Worm (Caenorhabditis elegans) whole organism, young adult: ENCODE data around the gene Y48C3A.14.

Experiments used
- B0035.1 ChIP-seq: sonication (generic microtip); optimal IDR thresholded peaks from 2 replicates; lab custom pipeline; 2016; ENCODE audit warnings: missing genetic modification characterization, mild to moderate bottlenecking, missing compliant biosample characterization, missing genotype, missing genetic modification reagents
- C17E4.6 ChIP-seq: fragments of 200-800 bp; sonication (Bioruptor generic); IDR thresholded peaks from 2 replicates; pipeline ENCODE4 v1.3.6; 2022; ENCODE audit warnings: missing genetic modification reagents, missing genetic modification characterization, missing compliant biosample characterization
- D2030.7 ChIP-seq: fragments of 200-800 bp; sonication (Bioruptor generic); IDR thresholded peaks from 2 replicates; pipeline ENCODE4 v1.3.6; 2022; ENCODE audit warnings: missing genetic modification reagents, missing genetic modification characterization, missing compliant biosample characterization
- F10E7.11 ChIP-seq: sonication (generic microtip); optimal IDR thresholded peaks from 2 replicates; lab custom pipeline; 2017; ENCODE audit warnings: mild to moderate bottlenecking, missing genetic modification characterization, moderate library complexity, missing compliant biosample characterization
- F33H1.4 ChIP-seq: fragments of 200-800 bp; sonication (Bioruptor generic); IDR thresholded peaks from 2 replicates; pipeline ENCODE4 v1.3.6; 2022; ENCODE audit warnings: missing genetic modification reagents, missing genetic modification characterization, missing compliant biosample characterization
- K11D2.4 ChIP-seq: fragments of 200-800 bp; sonication (Bioruptor generic); IDR thresholded peaks from 2 replicates; pipeline ENCODE4 v1.3.6; 2022; ENCODE audit warnings: missing genetic modification reagents, missing genetic modification characterization, missing compliant biosample characterization
- K12H6.12 ChIP-seq: fragments of 200-800 bp; sonication (Bioruptor generic); optimal IDR thresholded peaks from 2 replicates; lab custom pipeline; 2018; ENCODE audit warnings: mild to moderate bottlenecking, missing genetic modification characterization, missing compliant biosample characterization
- akir-1 ChIP-seq: fragments of 200-800 bp; sonication (Bioruptor generic); optimal IDR thresholded peaks from 2 replicates; lab custom pipeline; 2018; ENCODE audit warnings: mild to moderate bottlenecking, missing genetic modification characterization, moderate library complexity, missing compliant biosample characterization
- aptf-2 ChIP-seq: fragments of 200-800 bp; sonication (Bioruptor generic); conservative IDR thresholded peaks from 2 replicates; pipeline ENCODE4 v1.3.6; 2022; ENCODE audit warnings: missing genetic modification reagents, missing genetic modification characterization, missing compliant biosample characterization
- attf-3 ChIP-seq: fragments of 200-800 bp; sonication (Bioruptor generic); conservative IDR thresholded peaks from 2 replicates; pipeline ENCODE4 v1.3.6; 2022; ENCODE audit warnings: missing genetic modification reagents, missing genetic modification characterization, missing compliant biosample characterization
- ccch-3 ChIP-seq: fragments of 200-800 bp; sonication (Bioruptor generic); optimal IDR thresholded peaks from 2 replicates; lab custom pipeline; 2018; ENCODE audit warnings: mild to moderate bottlenecking, missing genetic modification characterization, missing compliant biosample characterization
- cebp-1 ChIP-seq, 2 experiments: fragments of 200-800 bp in 1 of 2; sonication (Bioruptor generic) in 1 of 2; sonication (generic microtip) in 1 of 2; IDR thresholded peaks in 1 of 2; optimal IDR thresholded peaks in 1 of 2; 2 replicates each; pipeline versions ENCODE4 v1.3.6 to Lab custom; 2017 to 2022; ENCODE audit warnings: missing compliant biosample characterization in 2 of 2, missing genetic modification characterization in 2 of 2, mild to moderate bottlenecking in 1 of 2, missing genetic modification reagents in 1 of 2, moderate library complexity in 1 of 2
- cebp-2 ChIP-seq: fragments of 200-800 bp; sonication (Bioruptor generic); IDR thresholded peaks from 2 replicates; pipeline ENCODE4 v1.3.6; 2022; ENCODE audit warnings: missing genetic modification characterization, missing compliant biosample characterization
- ceh-58 ChIP-seq: fragments of 200-800 bp; sonication (Bioruptor generic); IDR thresholded peaks from 2 replicates; pipeline ENCODE4 v1.3.6; 2022; ENCODE audit warnings: missing genetic modification characterization, missing compliant biosample characterization
- ceh-91 ChIP-seq: fragments of 200-800 bp; sonication (Bioruptor generic); IDR thresholded peaks from 2 replicates; pipeline ENCODE4 v1.3.6; 2022; ENCODE audit warnings: missing genetic modification reagents, missing genetic modification characterization, missing compliant biosample characterization
- dox-1 ChIP-seq: fragments of 200-800 bp; sonication (Bioruptor generic); IDR thresholded peaks from 2 replicates; pipeline ENCODE4 v1.3.6; 2022; ENCODE audit warnings: missing genetic modification reagents, missing genetic modification characterization, missing compliant biosample characterization
- egl-18 ChIP-seq: fragments of 200-800 bp; sonication (Bioruptor generic); IDR thresholded peaks from 2 replicates; pipeline ENCODE4 v1.3.6; 2022; ENCODE audit warnings: missing genetic modification reagents, missing genetic modification characterization, missing compliant biosample characterization
- ekl-4 ChIP-seq: fragments of 200-800 bp; sonication (Bioruptor generic); IDR thresholded peaks from 2 replicates; pipeline ENCODE4 v1.3.6; 2022; ENCODE audit warnings: missing genetic modification reagents, missing genetic modification characterization, missing compliant biosample characterization
- fkh-3 ChIP-seq: sonication (generic microtip); optimal IDR thresholded peaks from 2 replicates; lab custom pipeline; 2016; ENCODE audit warnings: mild to moderate bottlenecking, missing genetic modification characterization, missing compliant biosample characterization
- hrde-1 ChIP-seq: sonication (generic microtip); optimal IDR thresholded peaks from 2 replicates; lab custom pipeline; 2016; ENCODE audit warnings: missing genetic modification characterization, mild to moderate bottlenecking, missing compliant biosample characterization, moderate library complexity, missing genotype, missing genetic modification reagents, borderline replicate concordance
- hsf-1 ChIP-seq: fragments of 200-800 bp; sonication (Bioruptor generic); IDR thresholded peaks from 2 replicates; pipeline ENCODE4 v1.3.6; 2022; ENCODE audit warnings: missing genetic modification reagents, missing genetic modification characterization, missing compliant biosample characterization
- let-607 ChIP-seq, 2 experiments: fragments of 200-800 bp in 1 of 2; sonication (Bioruptor generic) in 1 of 2; sonication (generic microtip) in 1 of 2; optimal IDR thresholded peaks; 2 replicates each; lab custom pipeline; 2016 to 2018; ENCODE audit warnings: mild to moderate bottlenecking in 2 of 2, missing compliant biosample characterization in 2 of 2, missing genetic modification characterization in 2 of 2, moderate library complexity in 2 of 2, missing genotype in 1 of 2
- lsl-1 ChIP-seq: fragments of 200-800 bp; sonication (Bioruptor generic); optimal IDR thresholded peaks from 2 replicates; lab custom pipeline; 2018; ENCODE audit warnings: mild to moderate bottlenecking, missing genetic modification characterization, moderate library complexity, missing compliant biosample characterization
- mxl-1 ChIP-seq: sonication (generic microtip); optimal IDR thresholded peaks from 2 replicates; lab custom pipeline; 2016; ENCODE audit warnings: missing genetic modification characterization, missing compliant biosample characterization
- nfya-2 ChIP-seq: fragments of 200-800 bp; sonication (Bioruptor generic); IDR thresholded peaks from 2 replicates; pipeline ENCODE4 v1.3.6; 2022; ENCODE audit warnings: missing genetic modification reagents, missing genetic modification characterization, missing compliant biosample characterization
- nfyb-1 ChIP-seq: fragments of 200-800 bp; sonication (Bioruptor generic); IDR thresholded peaks from 2 replicates; pipeline ENCODE4 v1.3.6; 2022; ENCODE audit warnings: missing genetic modification reagents, missing genetic modification characterization, missing compliant biosample characterization
- nhr-120 ChIP-seq: fragments of 200-800 bp; sonication (Bioruptor generic); IDR thresholded peaks from 2 replicates; pipeline ENCODE4 v1.3.6; 2022; ENCODE audit warnings: missing genetic modification characterization, missing compliant biosample characterization
- nhr-90 ChIP-seq: sonication (generic microtip); optimal IDR thresholded peaks from 2 replicates; lab custom pipeline; 2016; ENCODE audit warnings: missing genotype, mild to moderate bottlenecking, missing genetic modification characterization, missing compliant biosample characterization
- rcor-1 ChIP-seq: fragments of 200-800 bp; sonication (Bioruptor generic); IDR thresholded peaks from 2 replicates; pipeline ENCODE4 v1.3.6; 2022; ENCODE audit warnings: missing genetic modification reagents, missing genetic modification characterization, missing compliant biosample characterization
- sea-2 ChIP-seq: fragments of 200-800 bp; sonication (Bioruptor generic); IDR thresholded peaks from 2 replicates; pipeline ENCODE4 v1.3.6; 2022; ENCODE audit warnings: missing genetic modification characterization, missing compliant biosample characterization
- snpc-1.3 ChIP-seq: sonication (generic microtip); optimal IDR thresholded peaks from 2 replicates; lab custom pipeline; 2017; ENCODE audit warnings: missing genetic modification characterization, mild to moderate bottlenecking, missing compliant biosample characterization, antibody characterized with exemption, moderate library complexity, missing genotype, missing genetic modification reagents; ENCODE audit not compliant: insufficient read depth
- tbx-9 ChIP-seq: sonication (generic microtip); optimal IDR thresholded peaks from 2 replicates; lab custom pipeline; 2016; ENCODE audit warnings: borderline replicate concordance, missing genetic modification characterization, inconsistent platforms, missing compliant biosample characterization
- xnd-1 ChIP-seq: sonication (generic microtip); optimal IDR thresholded peaks from 2 replicates; lab custom pipeline; 2016; ENCODE audit warnings: missing genotype, missing genetic modification reagents, missing genetic modification characterization, missing compliant biosample characterization

The Y48C3A.14 gene

ce11 chrII:13389461-13389860 lies at the start of gene Y48C3A.14:
Y48C3A.14 (plus strand) TSS chrII:13389761.
- TF ChIP-seq aptf-2 (GFP tag; lab: Robert Waterston, UW) (no peak), nhr-120 (GFP tag; lab: Robert Waterston, UW) (no peak), cebp-1 (GFP tag; IDR thresholded peaks at IDR 0.05; lab: Robert Waterston, UW) (no peak), cebp-1 (tag; optimal IDR thresholded peaks at IDR 0.05; lab: Kevin White, UChicago) (no peak), F33H1.4 (GFP tag; lab: Robert Waterston, UW) (no peak), nhr-90 (tag; lab: Kevin White, UChicago) (no peak), egl-18 (GFP tag; lab: Robert Waterston, UW) (no peak), F10E7.11 (tag; lab: Kevin White, UChicago) (no peak), sea-2 (GFP tag; lab: Robert Waterston, UW) (no peak), ccch-3 (GFP tag; lab: Kevin White, UChicago) (no peak), fkh-3 (tag; lab: Kevin White, UChicago) (no peak), K11D2.4 (GFP tag; lab: Robert Waterston, UW) (no peak), rcor-1 (GFP tag; lab: Robert Waterston, UW) (no peak), dox-1 (GFP tag; lab: Robert Waterston, UW) (no peak)

- TF ChIP-seq lsl-1 = peak; percentile 81
- TF ChIP-seq hsf-1 (GFP tag; lab: Robert Waterston, UW) = no peak
- no peak for TF ChIP-seq nfyb-1 (GFP tag; lab: Robert Waterston, UW)
- no peak for TF ChIP-seq tbx-9 (tag; lab: Kevin White, UChicago)
- TF ChIP-seq ceh-58 = no peak
- TF ChIP-seq F33H1.4 (GFP tag; lab: Robert Waterston, UW) = peak; percentile 68
- 0 out of 2 replicates have a peak, but pooled peaks have one; percentile 13 for TF ChIP-seq attf-3 (GFP tag; lab: Robert Waterston, UW)
- TF ChIP-seq nfya-2 (GFP tag; lab: Robert Waterston, UW) = no peak
- peak; percentile 31 for TF ChIP-seq xnd-1 (tag; lab: Kevin White, UChicago)
- TF ChIP-seq dox-1 (GFP tag; lab: Robert Waterston, UW) = no peak
- TF ChIP-seq rcor-1 (GFP tag; lab: Robert Waterston, UW) = no peak
- TF ChIP-seq hrde-1 (tag; lab: Kevin White, UChicago) = no peak
- no peak for TF ChIP-seq aptf-2 (GFP tag; lab: Robert Waterston, UW)
- no peak for TF ChIP-seq K12H6.12 (tag; lab: Kevin White, UChicago)
- TF ChIP-seq cebp-2 = no peak
- TF ChIP-seq B0035.1 = no peak
- TF ChIP-seq ceh-91 (GFP tag; lab: Robert Waterston, UW) = peak; percentile 30; the same call in 1 of the 2 replicates
- peak; percentile 15; the same call in 1 of the 2 replicates for TF ChIP-seq D2030.7 (GFP tag; lab: Robert Waterston, UW)
- TF ChIP-seq mxl-1 = no peak
- TF ChIP-seq C17E4.6 (GFP tag; lab: Robert Waterston, UW) = no peak
- TF ChIP-seq snpc-1.3 = no peak
- TF ChIP-seq, all 124 proteins: peak for 6
Measured at ce11 chrII:13339984-13340383, 49.6 kb upstream of the Y48C3A.14 start.

ce11 chrII:13341320-13341719 lies 48.2 kb upstream of the Y48C3A.14 start:
- TF ChIP-seq akir-1 (GFP tag; lab: Kevin White, UChicago) (no peak), let-607 (tag; optimal IDR thresholded peaks at IDR 0.05; lab: Kevin White, UChicago) (no peak), egl-18 (GFP tag; lab: Robert Waterston, UW) (no peak), ekl-4 (GFP tag; lab: Robert Waterston, UW) (peak; percentile 25; the same call in 1 of the 2 replicates)
